Worm (Caenorhabditis elegans) whole organism, early embryonic: ENCODE measurements around the gene F32D8.13.

ENCODE experiments used
- B0310.2 ChIP-seq: sonication (generic microtip); optimal IDR thresholded peaks from 2 replicates; lab custom pipeline; 2016; ENCODE audit warnings: mild to moderate bottlenecking, missing genetic modification characterization, missing compliant biosample characterization
- F13C5.2 ChIP-seq: sonication (generic microtip); optimal IDR thresholded peaks from 2 replicates; lab custom pipeline; 2017; ENCODE audit warnings: mild to moderate bottlenecking, missing genetic modification characterization, inconsistent platforms, missing compliant biosample characterization
- aly-1 ChIP-seq: sonication (generic microtip); optimal IDR thresholded peaks from 2 replicates; lab custom pipeline; 2016; ENCODE audit warnings: missing genetic modification characterization, missing compliant biosample characterization
- ama-1 ChIP-seq: fragments of 150-350 bp; optimal IDR thresholded peaks from 2 replicates; lab custom pipeline; 2014
- ceh-13 ChIP-seq: fragments of 200-800 bp; sonication (Bioruptor generic); optimal IDR thresholded peaks from 2 replicates; lab custom pipeline; 2018; ENCODE audit warnings: mild to moderate bottlenecking, missing genetic modification characterization, missing compliant biosample characterization
- ceh-36 ChIP-seq: sonication (generic microtip); optimal IDR thresholded peaks from 2 replicates; lab custom pipeline; 2016; ENCODE audit warnings: missing genetic modification characterization, inconsistent platforms, missing compliant biosample characterization
- ets-7 ChIP-seq: sonication (generic microtip); optimal IDR thresholded peaks from 2 replicates; lab custom pipeline; 2016; ENCODE audit warnings: missing genotype, missing genetic modification characterization, missing compliant biosample characterization
- flt-1 ChIP-seq: fragments of 200-800 bp; sonication (Bioruptor generic); IDR thresholded peaks from 2 replicates; pipeline ENCODE4 v1.3.6; 2022; ENCODE audit warnings: missing genetic modification characterization, missing compliant biosample characterization
- hmbx-1 ChIP-seq: sonication (generic microtip); optimal IDR thresholded peaks from 2 replicates; lab custom pipeline; 2016; ENCODE audit warnings: mild to moderate bottlenecking, missing genetic modification characterization, missing compliant biosample characterization
- hmg-4 ChIP-seq: fragments of 200-800 bp; sonication (Bioruptor generic); optimal IDR thresholded peaks from 2 replicates; lab custom pipeline; 2018; ENCODE audit warnings: mild to moderate bottlenecking, missing genetic modification characterization, missing compliant biosample characterization
- hnd-1 ChIP-seq: sonication (generic microtip); optimal IDR thresholded peaks from 2 replicates; lab custom pipeline; 2016; ENCODE audit warnings: missing genetic modification characterization, missing compliant biosample characterization
- pes-1 ChIP-seq: fragments of 200-800 bp; sonication (Bioruptor generic); IDR thresholded peaks from 2 replicates; pipeline ENCODE4 v1.3.6; 2022; ENCODE audit warnings: missing genetic modification reagents, missing genetic modification characterization, missing compliant biosample characterization
- scrt-1 ChIP-seq: fragments of 200-800 bp; sonication (Bioruptor generic); IDR thresholded peaks from 2 replicates; pipeline ENCODE4 v1.3.6; 2022; ENCODE audit warnings: missing genetic modification characterization, missing compliant biosample characterization
- sea-1 ChIP-seq: fragments of 200-800 bp; sonication (Bioruptor generic); conservative IDR thresholded peaks from 2 replicates; pipeline ENCODE4 v1.3.6; 2022; ENCODE audit warnings: missing genetic modification characterization, missing compliant biosample characterization
- tbx-11 ChIP-seq: fragments of 200-800 bp; sonication (Bioruptor generic); IDR thresholded peaks from 2 replicates; pipeline ENCODE4 v1.3.6; 2022; ENCODE audit warnings: missing genetic modification characterization, missing compliant biosample characterization
- tbx-37 ChIP-seq: fragments of 200-800 bp; sonication (Bioruptor generic); conservative IDR thresholded peaks from 2 replicates; pipeline ENCODE4 v1.3.6; 2022; ENCODE audit warnings: missing genetic modification reagents, missing genetic modification characterization, missing compliant biosample characterization
- tra-4 ChIP-seq: sonication (generic microtip); optimal IDR thresholded peaks from 2 replicates; lab custom pipeline; 2017; ENCODE audit warnings: missing genetic modification characterization, missing compliant biosample characterization

The F32D8.13 gene

ce11 chrV:10867586-10867985 is 28.8 kb downstream of the F32D8.13 start:
- TF ChIP-seq ceh-13 (GFP tag; lab: Kevin White, UChicago) (no peak), ama-1 (lab: Kevin White, UChicago) (no peak), tbx-37 (GFP tag; lab: Robert Waterston, UW) (no peak), tbx-11 (GFP tag; lab: Robert Waterston, UW) (no peak), B0310.2 (tag; lab: Kevin White, UChicago) (no peak), sea-1 (GFP tag; lab: Robert Waterston, UW) (no peak), aly-1 (tag; lab: Kevin White, UChicago) (no peak), ets-7 (tag; lab: Kevin White, UChicago) (no peak)

ce11 chrV:10866340-10866739 is 30.0 kb downstream of the F32D8.13 start:
- peak; percentile 43; the same call in 1 of the 2 replicates for TF ChIP-seq sea-1 (GFP tag; lab: Robert Waterston, UW)

DNA sequence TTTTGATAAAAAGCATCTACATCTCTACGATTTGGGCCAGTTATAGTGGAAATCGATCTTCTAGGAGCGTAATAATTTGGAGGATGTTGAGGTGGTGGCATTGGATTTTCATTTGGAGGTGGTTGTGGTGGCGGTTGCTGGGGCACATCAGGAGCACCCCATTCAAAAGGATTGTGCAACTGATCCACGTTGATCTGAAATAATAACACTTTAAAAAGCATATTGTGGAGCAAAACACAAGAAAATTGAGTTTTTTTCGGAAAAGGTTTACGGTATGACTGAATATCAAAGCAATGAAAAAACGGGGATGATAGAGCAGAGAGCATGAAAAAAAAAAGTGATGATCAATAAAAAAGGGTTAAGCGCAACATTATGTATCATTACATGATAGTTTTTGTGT is 30.7 kb downstream of the F32D8.13 start, which contains the start of gene saeg-1:
Gene saeg-1, minus strand, starts transcription at position 101 of the 400 bp plus-strand sequence.
- TF ChIP-seq hnd-1 (no peak), hmg-4 (GFP tag; lab: Kevin White, UChicago) (no peak), B0310.2 (tag; lab: Kevin White, UChicago) (no peak)

ce11 chrV:10862457-10863097 is 33.8 kb downstream of the F32D8.13 start:
- no peak for TF ChIP-seq ets-7 (tag; lab: Kevin White, UChicago)
- TF ChIP-seq ceh-36 (tag; lab: Kevin White, UChicago), result no peak
- no peak for TF ChIP-seq tra-4 (tag; lab: Kevin White, UChicago)
- no peak for TF ChIP-seq flt-1 (GFP tag; lab: Robert Waterston, UW)
- TF ChIP-seq aly-1 (tag; lab: Kevin White, UChicago), result no peak
- TF ChIP-seq pes-1, result no peak
- TF ChIP-seq B0310.2 (tag; lab: Kevin White, UChicago), result no peak
- TF ChIP-seq tbx-11 (GFP tag; lab: Robert Waterston, UW), result no peak
- no peak for TF ChIP-seq ama-1 (lab: Kevin White, UChicago)
- no peak for TF ChIP-seq tbx-37 (GFP tag; lab: Robert Waterston, UW)
- no peak for TF ChIP-seq F13C5.2 (tag; lab: Kevin White, UChicago)
- TF ChIP-seq sea-1 (GFP tag; lab: Robert Waterston, UW), result no peak
- no peak for TF ChIP-seq hnd-1
- TF ChIP-seq hmg-4 (GFP tag; lab: Kevin White, UChicago), result no peak
- TF ChIP-seq ceh-13 (GFP tag; lab: Kevin White, UChicago), result no peak
- no peak for TF ChIP-seq scrt-1
- TF ChIP-seq hmbx-1 (tag; lab: Kevin White, UChicago), result no peak

- TF ChIP-seq ama-1 (lab: Kevin White, UChicago) (no peak), flt-1 (GFP tag; lab: Robert Waterston, UW) (no peak), ets-7 (tag; lab: Kevin White, UChicago) (no peak), scrt-1 (no peak), pes-1 (no peak), tbx-37 (GFP tag; lab: Robert Waterston, UW) (no peak), B0310.2 (tag; lab: Kevin White, UChicago) (no peak), F13C5.2 (tag; lab: Kevin White, UChicago) (no peak), aly-1 (tag; lab: Kevin White, UChicago) (no peak), ceh-13 (GFP tag; lab: Kevin White, UChicago) (no peak), tbx-11 (GFP tag; lab: Robert Waterston, UW) (no peak), ceh-36 (tag; lab: Kevin White, UChicago) (no peak), hmbx-1 (tag; lab: Kevin White, UChicago) (no peak), sea-1 (GFP tag; lab: Robert Waterston, UW) (no peak), hnd-1 (no peak), hmg-4 (GFP tag; lab: Kevin White, UChicago) (no peak), tra-4 (tag; lab: Kevin White, UChicago) (no peak)
Measured at ce11 chrV:10861611-10862262, 34.6 kb downstream of the F32D8.13 start.

DNA sequence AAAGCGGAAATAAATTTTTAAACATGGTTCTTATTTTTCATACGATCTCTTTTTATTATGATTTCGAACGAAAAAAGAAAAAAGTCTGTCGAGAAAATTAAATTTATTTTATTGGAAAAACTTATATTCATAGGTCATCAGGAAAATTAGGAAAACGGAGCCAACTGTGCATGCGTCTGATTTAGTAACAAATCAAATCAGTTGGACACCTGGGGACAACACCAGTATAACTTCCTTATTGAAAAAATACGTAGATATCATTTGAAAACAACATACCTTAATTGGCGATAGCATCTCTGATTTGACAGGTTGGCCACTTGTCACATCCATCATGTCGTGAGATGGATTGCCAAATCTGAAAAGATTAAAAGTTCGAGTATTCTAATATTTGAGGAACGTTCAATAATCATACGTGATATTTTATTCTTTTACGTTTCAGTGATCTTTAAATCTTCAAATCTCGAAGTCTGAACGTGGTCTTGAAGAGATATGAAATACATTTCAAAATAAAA is 35.8 kb downstream of the F32D8.13 start:
- TF ChIP-seq flt-1 (GFP tag; lab: Robert Waterston, UW), result no peak
- TF ChIP-seq hmg-4 (GFP tag; lab: Kevin White, UChicago), result no peak
- no peak for TF ChIP-seq tbx-11 (GFP tag; lab: Robert Waterston, UW)
- no peak for TF ChIP-seq ets-7 (tag; lab: Kevin White, UChicago)
- TF ChIP-seq B0310.2 (tag; lab: Kevin White, UChicago), result no peak
- no peak for TF ChIP-seq hmbx-1 (tag; lab: Kevin White, UChicago)
- no peak for TF ChIP-seq F13C5.2 (tag; lab: Kevin White, UChicago)
- no peak for TF ChIP-seq aly-1 (tag; lab: Kevin White, UChicago)
- TF ChIP-seq tbx-37 (GFP tag; lab: Robert Waterston, UW), result no peak
- TF ChIP-seq ceh-13 (GFP tag; lab: Kevin White, UChicago), result no peak
- no peak for TF ChIP-seq ama-1 (lab: Kevin White, UChicago)
- no peak for TF ChIP-seq pes-1
- TF ChIP-seq hnd-1, result no peak
- no peak for TF ChIP-seq sea-1 (GFP tag; lab: Robert Waterston, UW)
- no peak for TF ChIP-seq tra-4 (tag; lab: Kevin White, UChicago)
- no peak for TF ChIP-seq scrt-1
- TF ChIP-seq ceh-36 (tag; lab: Kevin White, UChicago), result no peak

ce11 chrV:10859775-10860174 is 36.6 kb downstream of the F32D8.13 start:
- TF ChIP-seq hnd-1 (no peak), ceh-36 (tag; lab: Kevin White, UChicago) (no peak), scrt-1 (no peak), tbx-37 (GFP tag; lab: Robert Waterston, UW) (no peak), ama-1 (lab: Kevin White, UChicago) (no peak), B0310.2 (tag; lab: Kevin White, UChicago) (no peak), ceh-13 (GFP tag; lab: Kevin White, UChicago) (no peak), flt-1 (GFP tag; lab: Robert Waterston, UW) (no peak), aly-1 (tag; lab: Kevin White, UChicago) (no peak), pes-1 (no peak), sea-1 (GFP tag; lab: Robert Waterston, UW) (no peak), hmg-4 (GFP tag; lab: Kevin White, UChicago) (no peak), tra-4 (tag; lab: Kevin White, UChicago) (no peak), ets-7 (tag; lab: Kevin White, UChicago) (no peak), F13C5.2 (tag; lab: Kevin White, UChicago) (no peak), tbx-11 (GFP tag; lab: Robert Waterston, UW) (no peak)
